Worm (Caenorhabditis elegans): ENCODE data around the gene T05C12.11.

The T05C12.11 gene

ce11 chrII:8185016-8185493 is 14.8 kb upstream of the T05C12.11 start, which contains the start of the genes mig-5 and cct-1 (continued):
- TF ChIP-seq zip-2 (tag; optimal IDR thresholded peaks at IDR 0.05), result peak; percentile 81
- TF ChIP-seq daf-8 (GFP tag; IDR thresholded peaks at IDR 0.05), result no peak
- peak; percentile 93 for TF ChIP-seq nhr-25 (tag; optimal IDR thresholded peaks at IDR 0.05; ENCODE audit: borderline replicate concordance, insufficient read depth)
- no peak for TF ChIP-seq Y105C5A.15 (GFP tag; IDR thresholded peaks at IDR 0.05)
- TF ChIP-seq fos-1 (tag; optimal IDR thresholded peaks at IDR 0.05), result peak; percentile 9
- TF ChIP-seq saeg-2 (GFP tag; IDR thresholded peaks at IDR 0.05), result peak; percentile 76; the same call in 1 of the 2 replicates
- TF ChIP-seq T26A8.4 (GFP tag; IDR thresholded peaks at IDR 0.05), result peak; percentile 97
- no peak for TF ChIP-seq nhr-41 (GFP tag; IDR thresholded peaks at IDR 0.05)
- no peak for TF ChIP-seq lim-7 (GFP tag; IDR thresholded peaks at IDR 0.05)
- peak; percentile 66 for TF ChIP-seq egl-43 (GFP tag; IDR thresholded peaks at IDR 0.05)
- peak; percentile 78 for TF ChIP-seq zfp-2 (tag; optimal IDR thresholded peaks at IDR 0.05)
- peak; percentile 57; the same call in 1 of the 2 replicates for TF ChIP-seq mxl-2 (GFP tag; conservative IDR thresholded peaks at IDR 0.05)
- peak; percentile 58 for TF ChIP-seq Y48G9A.11 (GFP tag; IDR thresholded peaks at IDR 0.05)
- peak; percentile 85 for TF ChIP-seq lin-1 (GFP tag; IDR thresholded peaks at IDR 0.05)
- no peak for TF ChIP-seq snpc-1.2 (GFP tag; IDR thresholded peaks at IDR 0.05)
- TF ChIP-seq lin-15B (tag; optimal IDR thresholded peaks at IDR 0.05), result peak; percentile 90
- 0 out of 2 replicates have a peak, but pooled peaks have one; percentile 29 for TF ChIP-seq vab-7 (GFP tag; IDR thresholded peaks at IDR 0.05)
- no peak for TF ChIP-seq gei-8 (GFP tag; optimal IDR thresholded peaks at IDR 0.05)
- TF ChIP-seq nhr-77 (tag; optimal IDR thresholded peaks at IDR 0.05), result peak; percentile 98
- no peak for TF ChIP-seq D1046.2 (GFP tag; IDR thresholded peaks at IDR 0.05)
- TF ChIP-seq unc-130 (GFP tag; optimal IDR thresholded peaks at IDR 0.05), result peak; percentile 65
- no peak for TF ChIP-seq sdz-12 (GFP tag; optimal IDR thresholded peaks at IDR 0.05)
- TF ChIP-seq mxl-3 (GFP tag; optimal IDR thresholded peaks at IDR 0.05), result peak; percentile 56
- peak; percentile 93 for TF ChIP-seq ctbp-1 (GFP tag; IDR thresholded peaks at IDR 0.05)
- peak; percentile 87 for TF ChIP-seq lin-13 (GFP tag; optimal IDR thresholded peaks at IDR 0.05)
- TF ChIP-seq attf-4 (tag; optimal IDR thresholded peaks at IDR 0.05), result no peak
- TF ChIP-seq ceh-44 (GFP tag; IDR thresholded peaks at IDR 0.05), result peak; percentile 53; the same call in 1 of the 2 replicates
- TF ChIP-seq R02D3.7 (tag; optimal IDR thresholded peaks at IDR 0.05), result no peak
- no peak for TF ChIP-seq dmd-8 (GFP tag; IDR thresholded peaks at IDR 0.05)
- TF ChIP-seq tag-97 (GFP tag; IDR thresholded peaks at IDR 0.05), result no peak

- no peak for TF ChIP-seq F37D6.2 (tag; optimal IDR thresholded peaks at IDR 0.05)
Measured at ce11 chrII:8181437-8181836, 11.2 kb upstream of the T05C12.11 start, which contains the start of gene dylt-3. Gene dylt-3, plus strand, starts transcription at chrII:8181737.

- TF ChIP-seq R02D3.7 (tag; optimal IDR thresholded peaks at IDR 0.05), result no peak
- TF ChIP-seq ceh-20 (GFP tag; IDR thresholded peaks at IDR 0.05), result no peak
- TF ChIP-seq pqm-1 (tag; optimal IDR thresholded peaks at IDR 0.05), result no peak
- TF ChIP-seq spr-1 (tag; optimal IDR thresholded peaks at IDR 0.05), result no peak
- TF ChIP-seq ztf-11 (tag; optimal IDR thresholded peaks at IDR 0.05), result no peak
- no peak for TF ChIP-seq dmd-6 (GFP tag; IDR thresholded peaks at IDR 0.05)
- TF ChIP-seq daf-12 (tag; optimal IDR thresholded peaks at IDR 0.05), result no peak
- TF ChIP-seq nhr-42 (GFP tag; IDR thresholded peaks at IDR 0.05), result no peak
- TF ChIP-seq nhr-102 (tag; optimal IDR thresholded peaks at IDR 0.05), result no peak
- TF ChIP-seq mdl-1 (tag; optimal IDR thresholded peaks at IDR 0.05), result no peak
- no peak for TF ChIP-seq mxl-2 (GFP tag; conservative IDR thresholded peaks at IDR 0.05)
- no peak for TF ChIP-seq ceh-44 (GFP tag; IDR thresholded peaks at IDR 0.05)
- TF ChIP-seq zfp-3 (GFP tag; conservative IDR thresholded peaks at IDR 0.05), result no peak
Measured at ce11 chrII:8180281-8180680, 10.0 kb upstream of the T05C12.11 start, which contains the start of gene T05C12.4. Gene T05C12.4, minus strand, starts transcription at chrII:8180381.

Data from whole organism, L4 larva.